Fruit fly (Drosophila melanogaster): ENCODE measurements around the gene AsnRS.
A peak's percentile ranks its signal among the peaks of the same experiment; 100 is the strongest.

AsnRS gene

dm6 chr2L:19163143-19163974 lies 31.6 kb upstream of the AsnRS start:
- TF ChIP-seq pdm3 (GFP tag; optimal IDR thresholded peaks at IDR 0.05) (peak; percentile 6), OdsH (GFP tag; optimal IDR thresholded peaks at IDR 0.05) (peak; percentile 18), Hr4 (GFP tag; optimal IDR thresholded peaks at IDR 0.05) (peak; percentile 34), CG15336 (GFP tag; IDR thresholded peaks at IDR 0.05) (no peak; the same call in 1 of the 2 replicates), Sox14 (GFP tag; optimal IDR thresholded peaks at IDR 0.05) (peak; percentile 48), fkh (GFP tag; optimal IDR thresholded peaks at IDR 0.05) (no peak), CG11902 (GFP tag; optimal IDR thresholded peaks at IDR 0.05) (no peak), svp (GFP tag) (peak; percentile 66), CG7368 (GFP tag; optimal IDR thresholded peaks at IDR 0.05) (no peak), eg (GFP tag; IDR thresholded peaks at IDR 0.05) (peak; percentile 59), CG4318 (GFP tag; optimal IDR thresholded peaks at IDR 0.05) (no peak), CG8119 (GFP tag; IDR thresholded peaks at IDR 0.05) (0 out of 3 replicates have a peak, but pooled peaks have one; percentile 21), Eip78C (GFP tag) (peak; percentile 40), Hr39 (GFP tag; optimal IDR thresholded peaks at IDR 0.05) (no peak), CG11294 (GFP tag; IDR thresholded peaks at IDR 0.05) (no peak), CG6854 (GFP tag; optimal IDR thresholded peaks at IDR 0.05) (no peak), ss (GFP tag; optimal IDR thresholded peaks at IDR 0.05) (peak in 1 of 2 experiments; percentile 23), CG31627 (GFP tag; optimal IDR thresholded peaks at IDR 0.05) (no peak), CG11762 (GFP tag; optimal IDR thresholded peaks at IDR 0.05; ENCODE audit: insufficient read depth) (no peak), CG6808 (GFP tag; optimal IDR thresholded peaks at IDR 0.05) (peak; percentile 5), Met (GFP tag; optimal IDR thresholded peaks at IDR 0.05) (no peak), Eip75B (GFP tag; optimal IDR thresholded peaks at IDR 0.05) (no peak), CG6163 (GFP tag; IDR thresholded peaks at IDR 0.05) (peak; percentile 62; the same call in 2 of the 3 replicates), CG32006 (GFP tag; optimal IDR thresholded peaks at IDR 0.05) (peak; percentile 37)

- peak; percentile 4 for TF ChIP-seq dsx (GFP tag; optimal IDR thresholded peaks at IDR 0.05; ENCODE audit: poor library complexity, severe bottlenecking)
- peak; percentile 94 for TF ChIP-seq Eip78C (GFP tag)
- TF ChIP-seq acj6 (GFP tag; optimal IDR thresholded peaks at IDR 0.05), result peak; percentile 75
- TF ChIP-seq CG10631 (GFP tag; optimal IDR thresholded peaks at IDR 0.05), result peak; percentile 54
- TF ChIP-seq Hr4 (GFP tag; optimal IDR thresholded peaks at IDR 0.05), result peak; percentile 14
- peak; percentile 66 for TF ChIP-seq Sox15 (GFP tag; optimal IDR thresholded peaks at IDR 0.05)
- peak; percentile 18 for TF ChIP-seq Ets96B (tag; optimal IDR thresholded peaks at IDR 0.05)
- TF ChIP-seq Eip75B (GFP tag; optimal IDR thresholded peaks at IDR 0.05), result peak; percentile 59
- no peak for TF ChIP-seq fd85E (GFP tag; optimal IDR thresholded peaks at IDR 0.05)
- peak; percentile 28; the same call in 1 of the 3 replicates for TF ChIP-seq eg (GFP tag; IDR thresholded peaks at IDR 0.05)
- TF ChIP-seq CG11762 (GFP tag; optimal IDR thresholded peaks at IDR 0.05; ENCODE audit: insufficient read depth), result peak; percentile 75
- peak; percentile 65 for TF ChIP-seq CG6792 (GFP tag; optimal IDR thresholded peaks at IDR 0.05)
- peak; percentile 28 for TF ChIP-seq fd59A (GFP tag; optimal IDR thresholded peaks at IDR 0.05)
- peak; percentile 69 for TF ChIP-seq CG8319 (GFP tag; optimal IDR thresholded peaks at IDR 0.05)
- TF ChIP-seq salr (GFP tag; optimal IDR thresholded peaks at IDR 0.05), result peak in 1 of 2 experiments; percentile 28
- no peak for TF ChIP-seq CG16779 (tag; optimal IDR thresholded peaks at IDR 0.05)
- TF ChIP-seq CG3032 (tag; optimal IDR thresholded peaks at IDR 0.05), result peak; percentile 60
- TF ChIP-seq CG6276 (GFP tag; optimal IDR thresholded peaks at IDR 0.05), result peak; percentile 45
- TF ChIP-seq CG6163 (GFP tag; IDR thresholded peaks at IDR 0.05), result peak; percentile 5; the same call in 1 of the 3 replicates
- peak; percentile 77 for TF ChIP-seq CG34406 (GFP tag; optimal IDR thresholded peaks at IDR 0.05)
- peak; percentile 73 for TF ChIP-seq achi (GFP tag; optimal IDR thresholded peaks at IDR 0.05)
- peak; percentile 77 for TF ChIP-seq topi (GFP tag; optimal IDR thresholded peaks at IDR 0.05)
- peak; percentile 75 for TF ChIP-seq OdsH (GFP tag; optimal IDR thresholded peaks at IDR 0.05)
- no peak for TF ChIP-seq Gug (GFP tag; IDR thresholded peaks at IDR 0.05)
- peak; percentile 62 for TF ChIP-seq CG32006 (GFP tag; optimal IDR thresholded peaks at IDR 0.05)
- peak; percentile 81 for TF ChIP-seq esn (GFP tag; optimal IDR thresholded peaks at IDR 0.05)
- TF ChIP-seq Ets21C (GFP tag; optimal IDR thresholded peaks at IDR 0.05), result peak; percentile 31
- no peak for TF ChIP-seq fkh (GFP tag; optimal IDR thresholded peaks at IDR 0.05)
- TF ChIP-seq CG7368 (GFP tag; optimal IDR thresholded peaks at IDR 0.05), result peak; percentile 33
- TF ChIP-seq Hr38 (GFP tag; optimal IDR thresholded peaks at IDR 0.05), result no peak
- peak; percentile 88 for TF ChIP-seq svp (GFP tag)
- TF ChIP-seq Lpt (GFP tag; optimal IDR thresholded peaks at IDR 0.05), result peak; percentile 36
- peak; percentile 50 for TF ChIP-seq CG8119 (GFP tag; IDR thresholded peaks at IDR 0.05)
- peak; percentile 64 for TF ChIP-seq Hr39 (GFP tag; optimal IDR thresholded peaks at IDR 0.05)
- TF ChIP-seq CG6854 (GFP tag; optimal IDR thresholded peaks at IDR 0.05), result peak; percentile 5
Measured at dm6 chr2L:19162330-19163100, 30.8 kb upstream of the AsnRS start.

Measured in whole organism, prepupa.